Fruit fly (Drosophila melanogaster) whole organism, embryonic: Measurements from ENCODE around the gene CG16753.
A peak's percentile ranks its signal among the peaks of the same experiment; 100 is the strongest.

Experiments used
- BtbVII ChIP-seq: fragments of 200-800 bp; sonication (Bioruptor generic); optimal IDR thresholded peaks from 3 replicates; lab custom pipeline; 2017; ENCODE audit warnings: missing biosample characterization, mild to moderate bottlenecking, missing genetic modification characterization
- CG1024 ChIP-seq: fragments of 200-800 bp; sonication (Bioruptor generic); IDR thresholded peaks from 2 replicates; pipeline ENCODE4 v1.3.6; 2022; ENCODE audit warnings: missing biosample characterization, missing genetic modification characterization
- CG10565 ChIP-seq: fragments of 200-800 bp; sonication (Bioruptor generic); optimal IDR thresholded peaks from 3 replicates; lab custom pipeline; 2016; ENCODE audit warnings: missing biosample characterization, mild to moderate bottlenecking, missing genetic modification characterization
- CG13123 ChIP-seq: fragments of 200-800 bp; sonication (Bioruptor generic); optimal IDR thresholded peaks from 2 replicates; lab custom pipeline; 2016; ENCODE audit warnings: missing biosample characterization, missing genetic modification characterization
- CG13894 ChIP-seq: fragments of 200-800 bp; sonication (Bioruptor generic); optimal IDR thresholded peaks from 3 replicates; lab custom pipeline; 2018; ENCODE audit warnings: missing biosample characterization, mild to moderate bottlenecking, missing genetic modification characterization, moderate library complexity
- CG14014 ChIP-seq: fragments of 200-800 bp; sonication (Bioruptor generic); IDR thresholded peaks from 2 replicates; pipeline ENCODE4 v1.3.6; 2022; ENCODE audit warnings: missing biosample characterization, missing genetic modification characterization
- CG16779 ChIP-seq: fragments of 200-800 bp; sonication (Bioruptor generic); IDR thresholded peaks from 2 replicates; pipeline ENCODE4 v1.3.6; 2022; ENCODE audit warnings: missing biosample characterization, missing genetic modification characterization
- CG16813 ChIP-seq: fragments of 200-800 bp; sonication (Bioruptor generic); IDR thresholded peaks from 3 replicates; pipeline ENCODE4 v1.3.6; 2022; ENCODE audit warnings: missing biosample characterization, missing genetic modification characterization; ENCODE audit not compliant: partially characterized antibody
- CG17568 ChIP-seq: fragments of 200-800 bp; sonication (Bioruptor generic); optimal IDR thresholded peaks from 2 replicates; lab custom pipeline; 2018; ENCODE audit warnings: missing biosample characterization, mild to moderate bottlenecking, missing genetic modification characterization, moderate library complexity
- CG17612 ChIP-seq: fragments of 200-800 bp; sonication (Bioruptor generic); IDR thresholded peaks from 2 replicates; pipeline ENCODE4 v1.3.6; 2022; ENCODE audit warnings: missing biosample characterization, missing genetic modification characterization
- CG18619 ChIP-seq: fragments of 200-800 bp; sonication (Bioruptor generic); optimal IDR thresholded peaks from 3 replicates; lab custom pipeline; 2017; ENCODE audit warnings: missing biosample characterization, mild to moderate bottlenecking, missing genetic modification characterization
- CG18764 ChIP-seq: fragments of 200-800 bp; sonication (Bioruptor generic); optimal IDR thresholded peaks from 3 replicates; lab custom pipeline; 2016; ENCODE audit warnings: missing biosample characterization, missing genetic modification characterization
- CG2199 ChIP-seq: fragments of 200-800 bp; sonication (Bioruptor generic); IDR thresholded peaks from 3 replicates; pipeline ENCODE4 v1.3.6; 2022; ENCODE audit warnings: missing biosample characterization, missing genetic modification characterization
- CG32767 ChIP-seq: fragments of 200-800 bp; sonication (Bioruptor generic); IDR thresholded peaks from 2 replicates; pipeline ENCODE4 v1.3.6; 2022; ENCODE audit warnings: missing biosample characterization, missing genetic modification characterization
- CG33213 ChIP-seq: fragments of 200-800 bp; sonication (Bioruptor generic); optimal IDR thresholded peaks from 3 replicates; lab custom pipeline; 2016; ENCODE audit warnings: missing biosample characterization, missing genetic modification characterization
- CG3407 ChIP-seq: fragments of 200-800 bp; sonication (Bioruptor generic); optimal IDR thresholded peaks from 2 replicates; lab custom pipeline; 2018; ENCODE audit warnings: missing biosample characterization, mild to moderate bottlenecking, missing genetic modification characterization
- CG34422 ChIP-seq: fragments of 200-800 bp; sonication (Bioruptor generic); IDR thresholded peaks from 3 replicates; pipeline ENCODE4 v1.3.6; 2022; ENCODE audit warnings: missing biosample characterization, missing genetic modification characterization
- CG7357 ChIP-seq: fragments of 200-800 bp; sonication (Bioruptor generic); IDR thresholded peaks from 3 replicates; pipeline ENCODE4 v1.3.6; 2022; ENCODE audit warnings: missing biosample characterization, missing genetic modification characterization
- CG7745 ChIP-seq: fragments of 200-800 bp; sonication (Bioruptor generic); optimal IDR thresholded peaks from 2 replicates; lab custom pipeline; 2018; ENCODE audit warnings: missing biosample characterization, mild to moderate bottlenecking, missing genetic modification characterization, moderate library complexity
- CG7928 ChIP-seq: fragments of 200-800 bp; sonication (Bioruptor generic); optimal IDR thresholded peaks from 2 replicates; lab custom pipeline; 2017; ENCODE audit warnings: missing biosample characterization, mild to moderate bottlenecking, missing genetic modification characterization
- CG9817 ChIP-seq: fragments of 200-800 bp; sonication (Bioruptor generic); optimal IDR thresholded peaks from 2 replicates; lab custom pipeline; 2018; ENCODE audit warnings: missing biosample characterization, mild to moderate bottlenecking, missing genetic modification characterization, moderate library complexity
- CoRest ChIP-seq: fragments of 200-800 bp; sonication (Bioruptor generic); optimal IDR thresholded peaks from 3 replicates; lab custom pipeline; 2018; ENCODE audit warnings: missing biosample characterization, mild to moderate bottlenecking, missing genetic modification characterization, moderate library complexity
- Dip3 ChIP-seq: fragments of 200-800 bp; sonication (Bioruptor generic); optimal IDR thresholded peaks from 3 replicates; lab custom pipeline; 2016; ENCODE audit warnings: missing biosample characterization, missing genetic modification characterization
- E2f1 ChIP-seq: fragments of 200-800 bp; sonication (Bioruptor generic); IDR thresholded peaks from 2 replicates; pipeline ENCODE4 v1.3.6; 2022; ENCODE audit warnings: missing biosample characterization, missing genetic modification characterization
- GATAe ChIP-seq: fragments of 200-800 bp; sonication (Bioruptor generic); conservative IDR thresholded peaks from 2 replicates; pipeline ENCODE4 v1.3.6; 2022; ENCODE audit warnings: missing biosample characterization, missing genetic modification characterization
- Hr3 ChIP-seq: fragments of 200-800 bp; sonication (Bioruptor generic); optimal IDR thresholded peaks from 3 replicates; lab custom pipeline; 2016; ENCODE audit warnings: missing biosample characterization, missing genetic modification characterization
- Neu2 ChIP-seq: fragments of 200-800 bp; sonication (Bioruptor generic); optimal IDR thresholded peaks from 3 replicates; lab custom pipeline; 2016; ENCODE audit warnings: missing biosample characterization, missing genetic modification characterization, borderline replicate concordance
- Oli ChIP-seq: fragments of 200-800 bp; sonication (Bioruptor generic); optimal IDR thresholded peaks from 2 replicates; lab custom pipeline; 2018; ENCODE audit warnings: missing biosample characterization, mild to moderate bottlenecking, missing genetic modification characterization, moderate library complexity
- Pdp1 ChIP-seq, 2 experiments: fragments of 200-800 bp; sonication (Bioruptor generic); optimal IDR thresholded peaks; 3 replicates each; lab custom pipeline; 2016; ENCODE audit warnings: missing biosample characterization in 2 of 2, missing genetic modification characterization in 2 of 2, mild to moderate bottlenecking in 1 of 2, moderate library complexity in 1 of 2
- Rfx ChIP-seq: fragments of 200-800 bp; sonication (Bioruptor generic); IDR thresholded peaks from 2 replicates; pipeline ENCODE4 v1.3.6; 2022; ENCODE audit warnings: missing biosample characterization, missing genetic modification characterization
- Sry-δ ChIP-seq: fragments of 200-800 bp; sonication (Bioruptor generic); optimal IDR thresholded peaks from 2 replicates; lab custom pipeline; 2016; ENCODE audit warnings: missing biosample characterization, missing genetic modification characterization
- Taf1 ChIP-seq: fragments of 200-800 bp; sonication (Bioruptor generic); IDR thresholded peaks from 2 replicates; pipeline ENCODE4 v1.3.6; 2022; ENCODE audit warnings: missing biosample characterization, missing genetic modification characterization
- ap ChIP-seq: fragments of 200-800 bp; sonication (Bioruptor generic); IDR thresholded peaks from 2 replicates; pipeline ENCODE4 v1.3.6; 2022; ENCODE audit warnings: missing biosample characterization, missing genetic modification characterization
- corto ChIP-seq: fragments of 200-800 bp; sonication (Bioruptor generic); optimal IDR thresholded peaks from 2 replicates; lab custom pipeline; 2016; ENCODE audit warnings: missing biosample characterization, mild to moderate bottlenecking, missing genetic modification characterization, moderate library complexity
- disco-r ChIP-seq: fragments of 200-800 bp; sonication (Bioruptor generic); optimal IDR thresholded peaks from 2 replicates; lab custom pipeline; 2016; ENCODE audit warnings: missing biosample characterization, missing genetic modification characterization
- en ChIP-seq: fragments of 200-800 bp; sonication (Bioruptor generic); optimal IDR thresholded peaks from 2 replicates; lab custom pipeline; 2016; ENCODE audit warnings: missing biosample characterization, missing genetic modification characterization
- gro ChIP-seq: fragments of 200-800 bp; sonication (Bioruptor generic); optimal IDR thresholded peaks from 2 replicates; lab custom pipeline; 2016; ENCODE audit warnings: missing biosample characterization, missing genetic modification characterization
- gsb ChIP-seq: fragments of 200-800 bp; sonication (Bioruptor generic); IDR thresholded peaks from 2 replicates; pipeline ENCODE4 v1.3.6; 2022; ENCODE audit warnings: missing biosample characterization, missing genetic modification characterization
- lbe ChIP-seq: fragments of 200-800 bp; sonication (Bioruptor generic); optimal IDR thresholded peaks from 2 replicates; lab custom pipeline; 2016; ENCODE audit warnings: missing biosample characterization, mild to moderate bottlenecking, missing genetic modification characterization
- p53 ChIP-seq: fragments of 200-800 bp; sonication (Bioruptor generic); optimal IDR thresholded peaks from 2 replicates; lab custom pipeline; 2016; ENCODE audit warnings: missing biosample characterization, missing genetic modification characterization
- pb ChIP-seq: fragments of 200-800 bp; sonication (Bioruptor generic); optimal IDR thresholded peaks from 3 replicates; lab custom pipeline; 2016; ENCODE audit warnings: missing biosample characterization, missing genetic modification characterization
- prd ChIP-seq, 3 experiments: fragments of >200 bp in 2 of 3; fragments of 200-800 bp in 1 of 3; sonication (Bioruptor generic) in 1 of 3; optimal IDR thresholded peaks in 2 of 3; IDR thresholded peaks in 1 of 3; 2 replicates in 2 of 3; 3 replicates in 1 of 3; pipeline versions ENCODE4 v1.3.6 to Lab custom; 2017 to 2022; ENCODE audit warnings: missing biosample characterization in 1 of 3, missing genetic modification characterization in 1 of 3
- rib ChIP-seq: fragments of 200-800 bp; sonication (Bioruptor generic); IDR thresholded peaks from 2 replicates; pipeline ENCODE4 v1.3.6; 2022; ENCODE audit warnings: missing biosample characterization, missing genetic modification characterization
- ro ChIP-seq: fragments of 200-800 bp; sonication (Bioruptor generic); IDR thresholded peaks from 2 replicates; pipeline ENCODE4 v1.3.6; 2022; ENCODE audit warnings: missing biosample characterization, missing genetic modification characterization
- row ChIP-seq: fragments of 200-800 bp; sonication (Bioruptor generic); IDR thresholded peaks from 3 replicates; pipeline ENCODE4 v1.3.6; 2022; ENCODE audit warnings: missing biosample characterization, missing genetic modification characterization
- salm ChIP-seq: fragments of 200-800 bp; sonication (Bioruptor generic); optimal IDR thresholded peaks from 2 replicates; lab custom pipeline; 2018; ENCODE audit warnings: missing biosample characterization, mild to moderate bottlenecking, missing genetic modification characterization
- slp2 ChIP-seq: fragments of 200-800 bp; sonication (Bioruptor generic); optimal IDR thresholded peaks from 2 replicates; lab custom pipeline; 2016; ENCODE audit warnings: missing biosample characterization, missing genetic modification characterization
- stc ChIP-seq: fragments of 200-800 bp; sonication (Bioruptor generic); IDR thresholded peaks from 2 replicates; pipeline ENCODE4 v1.3.6; 2022; ENCODE audit warnings: missing biosample characterization, missing genetic modification characterization
- trem ChIP-seq: fragments of 200-800 bp; optimal IDR thresholded peaks from 3 replicates; lab custom pipeline; 2019; ENCODE audit warnings: missing biosample characterization, mild to moderate bottlenecking, missing genetic modification characterization, moderate library complexity
- ttk ChIP-seq: fragments of 200-800 bp; sonication (Bioruptor generic); IDR thresholded peaks from 2 replicates; pipeline ENCODE4 v2.1.2; 2022; ENCODE audit warnings: missing biosample characterization, missing genetic modification characterization
- yki ChIP-seq: fragments of >200 bp; optimal IDR thresholded peaks from 3 replicates; lab custom pipeline; 2018

Gene CG16753

dm6 chr3L:3077568-3078107 is 22.8 kb downstream of the CG16753 start (continued):
- TF ChIP-seq Oli = no peak
- peak; percentile 45 for TF ChIP-seq BtbVII (GFP tag; lab: Kevin White, UChicago)
- TF ChIP-seq rib (GFP tag; lab: Robert Waterston, UW) = peak; percentile 74; the same call in 1 of the 2 replicates
- TF ChIP-seq CG10565 (GFP tag; lab: Kevin White, UChicago) = no peak
- TF ChIP-seq disco-r (GFP tag; lab: Kevin White, UChicago) = no peak
- TF ChIP-seq Neu2 (GFP tag; lab: Kevin White, UChicago) = no peak
- TF ChIP-seq Pdp1 (GFP tag; optimal IDR thresholded peaks at IDR 0.05; lab: Kevin White, UChicago) = peak; percentile 20 to 42
- no peak for TF ChIP-seq CG17612 (GFP tag; lab: Robert Waterston, UW)
- peak; percentile 79 for TF ChIP-seq lbe
- TF ChIP-seq CG2199 (GFP tag; lab: Robert Waterston, UW) = no peak
- TF ChIP-seq CG9817 (tag; lab: Kevin White, UChicago) = no peak
- no peak for TF ChIP-seq CG18764 (GFP tag; lab: Kevin White, UChicago)
- TF ChIP-seq trem (tag; lab: Kevin White, UChicago) = no peak
- TF ChIP-seq E2f1 = no peak
- TF ChIP-seq CG33213 (GFP tag; lab: Kevin White, UChicago) = no peak
- no peak for TF ChIP-seq yki (lab: Kevin White, UChicago)
- TF ChIP-seq gsb (GFP tag; lab: Robert Waterston, UW) = no peak
- TF ChIP-seq CG16779 (GFP tag; lab: Robert Waterston, UW) = no peak
- no peak for TF ChIP-seq CG7745 (tag; lab: Kevin White, UChicago)
- no peak for TF ChIP-seq CG7357 (GFP tag; lab: Robert Waterston, UW)
- TF ChIP-seq Dip3 (GFP tag; lab: Kevin White, UChicago) = peak; percentile 11
- TF ChIP-seq CG13123 = peak; percentile 12
- TF ChIP-seq pb (GFP tag; lab: Kevin White, UChicago) = no peak
- no peak for TF ChIP-seq salm
- peak; percentile 61 for TF ChIP-seq CG13894
- no peak for TF ChIP-seq ro (GFP tag; lab: Robert Waterston, UW)
- no peak for TF ChIP-seq Sry-δ (GFP tag; lab: Kevin White, UChicago)
- no peak for TF ChIP-seq CG3407 (GFP tag; lab: Kevin White, UChicago)
- no peak for TF ChIP-seq Taf1 (GFP tag; lab: Robert Waterston, UW)
- TF ChIP-seq stc (GFP tag; lab: Robert Waterston, UW) = peak; percentile 41; the same call in 1 of the 2 replicates
- peak; percentile 70 for TF ChIP-seq gro (GFP tag; lab: Kevin White, UChicago)
- TF ChIP-seq p53 (GFP tag; lab: Kevin White, UChicago) = peak; percentile 34
- no peak for TF ChIP-seq CG32767
- TF ChIP-seq corto (GFP tag; lab: Kevin White, UChicago) = no peak
- peak; percentile 77 for TF ChIP-seq Rfx (GFP tag; lab: Robert Waterston, UW)
- TF ChIP-seq CG7928 (GFP tag; lab: Kevin White, UChicago) = no peak
- no peak for TF ChIP-seq CG16813
- no peak for TF ChIP-seq ap (GFP tag; lab: Robert Waterston, UW)
- no peak for TF ChIP-seq CG1024 (GFP tag; lab: Robert Waterston, UW)
- peak; percentile 35; the same call in 1 of the 3 replicates for TF ChIP-seq row (GFP tag; lab: Robert Waterston, UW)
- TF ChIP-seq CG14014 = peak; percentile 57; the same call in 1 of the 2 replicates
- TF ChIP-seq ttk (GFP tag; lab: Robert Waterston, UW) = 0 out of 2 replicates have a peak, but pooled peaks have one; percentile 34
- TF ChIP-seq CG34422 (GFP tag; lab: Robert Waterston, UW) = peak; percentile 40; the same call in 1 of the 3 replicates
- TF ChIP-seq CG17568 (GFP tag; lab: Kevin White, UChicago) = peak; percentile 75
- peak; percentile 49 for TF ChIP-seq GATAe
- no peak for TF ChIP-seq prd (optimal IDR thresholded peaks at IDR 0.05; lab: Kevin White, UChicago)
- TF ChIP-seq prd (GFP tag; IDR thresholded peaks at IDR 0.05; lab: Robert Waterston, UW) = no peak
- TF ChIP-seq CoRest (tag; lab: Kevin White, UChicago) = no peak
- TF ChIP-seq Hr3 = no peak
- TF ChIP-seq en = no peak
- peak; percentile 45 for TF ChIP-seq CG18619
- peak; percentile 31 for TF ChIP-seq slp2 (GFP tag; lab: Kevin White, UChicago)
